Fruit fly (Drosophila melanogaster) whole organism, adult: ENCODE results near the gene rho-5.

Source experiments
- CG11617 ChIP-seq: fragments of 200-800 bp; sonication (Bioruptor generic); optimal IDR thresholded peaks from 2 replicates; lab custom pipeline; 2017; ENCODE audit warnings: mild to moderate bottlenecking, missing biosample characterization, missing genetic modification reagents, missing genetic modification characterization
- CG12768 ChIP-seq: fragments of 200-800 bp; sonication (Bioruptor generic); optimal IDR thresholded peaks from 2 replicates; lab custom pipeline; 2017; ENCODE audit warnings: missing biosample characterization, missing genetic modification characterization, mild to moderate bottlenecking, moderate library complexity, missing genetic modification reagents
- CG14711 ChIP-seq: fragments of 200-800 bp; sonication (Bioruptor generic); optimal IDR thresholded peaks from 2 replicates; lab custom pipeline; 2018; ENCODE audit warnings: missing biosample characterization, mild to moderate bottlenecking, missing genetic modification characterization, moderate library complexity
- CG1620 ChIP-seq: fragments of 200-800 bp; sonication (Bioruptor generic); optimal IDR thresholded peaks from 2 replicates; lab custom pipeline; 2016; ENCODE audit warnings: missing biosample characterization, missing genetic modification characterization
- CG33017 ChIP-seq: fragments of 200-800 bp; sonication (Bioruptor generic); optimal IDR thresholded peaks from 2 replicates; lab custom pipeline; 2018; ENCODE audit warnings: missing biosample characterization, mild to moderate bottlenecking, missing genetic modification characterization, moderate library complexity
- CG5204 ChIP-seq: fragments of 200-800 bp; sonication (Bioruptor generic); optimal IDR thresholded peaks from 2 replicates; lab custom pipeline; 2016; ENCODE audit warnings: missing biosample characterization, missing genetic modification characterization
- CG7045 ChIP-seq: fragments of 200-800 bp; sonication (Bioruptor generic); optimal IDR thresholded peaks from 2 replicates; lab custom pipeline; 2017; ENCODE audit warnings: missing biosample characterization, mild to moderate bottlenecking, missing genetic modification characterization
- CG7101 ChIP-seq: fragments of 200-800 bp; sonication (Bioruptor generic); optimal IDR thresholded peaks from 2 replicates; lab custom pipeline; 2018; ENCODE audit warnings: missing biosample characterization, mild to moderate bottlenecking, missing genetic modification characterization, moderate library complexity
- Clk ChIP-seq: fragments of 200-800 bp; sonication (Bioruptor generic); optimal IDR thresholded peaks from 2 replicates; lab custom pipeline; 2017; ENCODE audit warnings: missing biosample characterization, missing genetic modification characterization
- Crg-1 ChIP-seq: fragments of 200-800 bp; sonication (Bioruptor generic); optimal IDR thresholded peaks from 2 replicates; lab custom pipeline; 2016; ENCODE audit warnings: missing biosample characterization, missing genetic modification characterization
- Hr96 ChIP-seq: fragments of 200-800 bp; sonication (Bioruptor generic); optimal IDR thresholded peaks from 2 replicates; lab custom pipeline; 2016; ENCODE audit warnings: missing biosample characterization, missing genetic modification characterization
- Mnt ChIP-seq: fragments of 200-800 bp; sonication (Bioruptor generic); optimal IDR thresholded peaks from 2 replicates; lab custom pipeline; 2016; ENCODE audit warnings: missing biosample characterization, mild to moderate bottlenecking, missing genetic modification characterization
- bab1 ChIP-seq: fragments of 200-800 bp; sonication (Bioruptor generic); optimal IDR thresholded peaks from 3 replicates; lab custom pipeline; 2019; ENCODE audit warnings: missing biosample characterization, mild to moderate bottlenecking, missing genetic modification characterization, moderate library complexity
- cic ChIP-seq: fragments of 200-800 bp; sonication (Bioruptor generic); optimal IDR thresholded peaks from 2 replicates; lab custom pipeline; 2017; ENCODE audit warnings: missing biosample characterization, mild to moderate bottlenecking, missing genetic modification characterization, moderate library complexity
- cnc ChIP-seq, 2 experiments: fragments of >200 bp; optimal IDR thresholded peaks; 2 replicates each; lab custom pipeline; 2017
- kay ChIP-seq: fragments of 200-800 bp; sonication (Bioruptor generic); peaks from one replicate; lab custom pipeline; 2016; ENCODE audit warnings: missing biosample characterization, missing genetic modification characterization, borderline replicate concordance
- ovo ChIP-seq: fragments of 200-800 bp; sonication (Bioruptor generic); optimal IDR thresholded peaks from 2 replicates; lab custom pipeline; 2016; ENCODE audit warnings: missing biosample characterization, missing genetic modification characterization
- pad ChIP-seq: fragments of 200-800 bp; sonication (Bioruptor generic); optimal IDR thresholded peaks from 3 replicates; lab custom pipeline; 2017; ENCODE audit warnings: missing biosample characterization, missing genetic modification characterization, mild to moderate bottlenecking, moderate library complexity, missing genetic modification reagents
- tj ChIP-seq: fragments of 200-800 bp; sonication (Bioruptor generic); optimal IDR thresholded peaks from 3 replicates; lab custom pipeline; 2017; ENCODE audit warnings: missing biosample characterization, mild to moderate bottlenecking, missing genetic modification characterization, moderate library complexity
- toe ChIP-seq: fragments of 200-800 bp; sonication (Bioruptor generic); optimal IDR thresholded peaks from 2 replicates; lab custom pipeline; 2016; ENCODE audit warnings: missing biosample characterization, missing genetic modification characterization

rho-5 gene

dm6 chr2L:10373605-10374269, at the start of gene rho-5:
Gene rho-5 (minus strand): TSS chr2L:10373900.
- no peak for TF ChIP-seq tj (GFP tag; lab: Kevin White, UChicago)
- TF ChIP-seq CG14711 (tag; lab: Kevin White, UChicago), result no peak
- no peak for TF ChIP-seq ovo (GFP tag; lab: Kevin White, UChicago)
- no peak for TF ChIP-seq cic (GFP tag; lab: Kevin White, UChicago)
- no peak for TF ChIP-seq cnc (optimal IDR thresholded peaks at IDR 0.05; lab: Kevin White, UChicago)
- TF ChIP-seq CG11617, result no peak
- no peak for TF ChIP-seq bab1
- no peak for TF ChIP-seq Clk (GFP tag; lab: Kevin White, UChicago)
- no peak for TF ChIP-seq toe (GFP tag; lab: Kevin White, UChicago)
- no peak for TF ChIP-seq CG12768
- no peak for TF ChIP-seq Hr96
- TF ChIP-seq pad (GFP tag; lab: Kevin White, UChicago), result no peak
- TF ChIP-seq Mnt (GFP tag; lab: Kevin White, UChicago), result no peak
- TF ChIP-seq Crg-1 (GFP tag; lab: Kevin White, UChicago), result no peak
- no peak for TF ChIP-seq CG33017
- TF ChIP-seq CG1620 (GFP tag; lab: Kevin White, UChicago), result no peak

dm6 chr2L:10422643-10423606, 49.2 kb upstream of the rho-5 start, which contains the start of the genes pie and Wdfy2:
Gene pie (minus strand): TSS chr2L:10422780.
Gene Wdfy2 (plus strand): TSS chr2L:10423291.
- TF ChIP-seq bab1 (peak; percentile 4), cnc (optimal IDR thresholded peaks at IDR 0.05; lab: Kevin White, UChicago) (no peak), Mnt (GFP tag; lab: Kevin White, UChicago) (no peak), tj (GFP tag; lab: Kevin White, UChicago) (peak; percentile 88), kay (GFP tag; lab: Kevin White, UChicago) (peak; percentile 68)

DNA sequence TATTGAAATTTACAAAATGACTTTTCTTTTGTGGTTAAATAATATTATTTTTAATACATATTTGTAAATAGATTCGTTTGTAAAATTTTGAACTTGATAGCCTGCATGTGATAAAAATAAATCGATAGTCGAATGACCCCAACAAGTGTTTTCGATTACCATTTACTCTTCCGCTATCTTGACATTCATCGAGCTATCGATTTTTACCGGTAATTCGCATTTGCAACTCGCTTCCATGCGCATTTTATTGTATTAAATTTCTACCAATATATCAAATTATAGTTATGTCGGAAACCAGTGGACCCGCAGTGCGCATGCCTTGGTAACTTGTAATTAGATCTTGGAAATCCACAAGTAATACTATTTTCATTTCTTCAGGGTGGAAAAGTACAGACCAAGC, 45.3 kb upstream of the rho-5 start, which contains the start of gene RfC3:
TSS of gene RfC3 (plus strand) at position 210 of the 400 bp plus-strand sequence.
- TF ChIP-seq CG11617 (no peak), pad (GFP tag; lab: Kevin White, UChicago) (no peak), tj (GFP tag; lab: Kevin White, UChicago) (no peak), Crg-1 (GFP tag; lab: Kevin White, UChicago) (no peak), Hr96 (no peak), CG7045 (GFP tag; lab: Kevin White, UChicago) (no peak), Clk (GFP tag; lab: Kevin White, UChicago) (no peak), bab1 (no peak), ovo (GFP tag; lab: Kevin White, UChicago) (no peak), cic (GFP tag; lab: Kevin White, UChicago) (no peak), CG14711 (tag; lab: Kevin White, UChicago) (no peak), Mnt (GFP tag; lab: Kevin White, UChicago) (peak; percentile 16), kay (GFP tag; lab: Kevin White, UChicago) (peak; percentile 94)

DNA sequence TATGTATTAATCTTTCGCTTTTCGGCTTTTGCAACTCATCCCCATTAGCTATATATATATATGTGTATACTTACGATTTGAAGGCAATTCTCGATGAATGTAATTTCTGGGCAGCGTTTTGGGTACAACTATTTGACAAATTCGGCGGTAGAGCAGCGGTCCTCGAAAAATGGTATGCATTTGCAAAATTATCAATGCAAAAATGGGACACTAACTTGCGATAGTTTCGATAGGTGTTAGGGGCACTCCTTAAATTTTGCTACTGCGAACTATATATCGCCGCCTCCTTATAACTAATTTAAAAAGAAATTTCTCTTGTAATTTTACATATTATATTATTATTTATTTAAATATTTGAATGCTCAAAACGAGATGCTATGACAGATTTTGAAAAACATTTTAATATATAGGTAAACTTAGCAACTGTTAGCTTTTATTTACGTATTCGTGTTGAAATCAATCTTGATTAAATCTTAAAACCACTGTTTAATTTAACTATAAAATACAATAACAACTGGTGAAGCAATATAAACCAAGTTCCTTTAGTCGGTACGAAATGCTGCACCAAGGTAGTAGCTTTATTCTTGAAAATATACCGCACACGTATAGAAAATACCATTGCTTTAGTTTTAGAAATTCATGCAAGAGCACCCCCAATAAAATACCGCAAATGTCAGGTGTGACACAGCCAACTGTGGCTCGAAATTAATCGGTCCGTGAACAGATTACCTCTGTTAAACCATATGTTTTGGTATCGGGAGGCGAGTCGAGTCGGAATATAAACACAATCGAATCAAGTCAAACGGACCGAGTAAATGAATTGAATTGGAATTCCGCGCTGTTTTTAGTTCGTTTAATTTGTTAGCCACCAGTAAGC, 39.8 kb upstream of the rho-5 start, which contains the start of the genes CG5355 and Klp31E:
TSS of gene CG5355 (minus strand) at position 213 of the 877 bp plus-strand sequence.
TSS of gene Klp31E (plus strand) at position 767 of the 877 bp plus-strand sequence.
- TF ChIP-seq Crg-1 (GFP tag; lab: Kevin White, UChicago) (no peak), cic (GFP tag; lab: Kevin White, UChicago) (no peak), CG12768 (peak; percentile 61), pad (GFP tag; lab: Kevin White, UChicago) (peak; percentile 52), ovo (GFP tag; lab: Kevin White, UChicago) (no peak), kay (GFP tag; lab: Kevin White, UChicago) (no peak), CG7045 (GFP tag; lab: Kevin White, UChicago) (peak; percentile 64), CG5204 (GFP tag; lab: Kevin White, UChicago) (no peak), tj (GFP tag; lab: Kevin White, UChicago) (peak; percentile 39), Hr96 (no peak), CG7101 (peak; percentile 60), toe (GFP tag; lab: Kevin White, UChicago) (no peak), CG1620 (GFP tag; lab: Kevin White, UChicago) (peak; percentile 46), CG14711 (tag; lab: Kevin White, UChicago) (peak; percentile 47), Clk (GFP tag; lab: Kevin White, UChicago) (peak; percentile 31), Mnt (GFP tag; lab: Kevin White, UChicago) (peak; percentile 33), cnc (optimal IDR thresholded peaks at IDR 0.05; lab: Kevin White, UChicago) (peak in 1 of 2 experiments; percentile 37), CG11617 (peak; percentile 78), bab1 (no peak), CG33017 (peak; percentile 41)
